Worm (Caenorhabditis elegans) whole organism, L2 larva: Measurements from ENCODE around the gene srt-45.

Source experiments
- nhr-77 ChIP-seq: fragments of 150-350 bp; optimal IDR thresholded peaks from 2 replicates; lab custom pipeline; 2014; ENCODE audit warnings: missing biosample characterization, missing genetic modification characterization
- snpc-4 ChIP-seq: fragments of 150-350 bp; optimal IDR thresholded peaks from 2 replicates; lab custom pipeline; 2014; ENCODE audit warnings: missing biosample characterization, missing genetic modification characterization

ce11 chrV:19829225-19829624 is 45.3 kb downstream of the srt-45 start:
- TF ChIP-seq nhr-77 (tag; lab: Kevin White, UChicago), result no peak
- TF ChIP-seq snpc-4 (tag; lab: Kevin White, UChicago), result no peak
